Worm (Caenorhabditis elegans): ENCODE results near the gene pgap-1.

The pgap-1 gene

DNA sequence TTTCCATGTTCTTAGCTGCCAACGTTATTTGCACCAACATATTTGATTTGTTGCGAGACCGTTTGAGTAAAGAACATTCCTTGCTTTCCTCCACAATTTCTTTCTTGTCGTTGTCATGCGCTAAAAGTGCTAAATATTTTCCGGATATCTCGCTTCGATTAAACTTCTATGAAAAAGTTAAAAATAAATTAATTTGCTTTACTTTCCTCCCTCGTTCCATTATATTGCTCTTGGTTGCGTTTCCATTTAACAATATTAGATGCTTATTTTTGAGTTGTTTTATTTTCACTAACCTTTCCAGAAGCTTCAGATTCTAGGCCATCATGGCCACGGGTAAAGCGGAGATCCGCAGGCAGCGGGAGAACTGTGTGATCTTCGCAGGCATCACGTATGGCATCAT is at the start of gene pgap-1:
Gene pgap-1 (plus strand): TSS at position 301 of the 400 bp plus-strand sequence.
- TF ChIP-seq pes-1 (GFP tag; IDR thresholded peaks at IDR 0.05) (no peak), B0310.2 (tag; optimal IDR thresholded peaks at IDR 0.05) (no peak), tbx-11 (GFP tag; IDR thresholded peaks at IDR 0.05) (no peak), ama-1 (optimal IDR thresholded peaks at IDR 0.05) (no peak), ets-7 (tag; optimal IDR thresholded peaks at IDR 0.05) (no peak), sea-1 (GFP tag; conservative IDR thresholded peaks at IDR 0.05) (no peak), tra-4 (tag; optimal IDR thresholded peaks at IDR 0.05) (no peak), aly-1 (tag; optimal IDR thresholded peaks at IDR 0.05) (no peak), hnd-1 (tag; optimal IDR thresholded peaks at IDR 0.05) (no peak), ceh-13 (GFP tag; optimal IDR thresholded peaks at IDR 0.05) (no peak), scrt-1 (GFP tag; IDR thresholded peaks at IDR 0.05) (no peak), hmbx-1 (tag; optimal IDR thresholded peaks at IDR 0.05) (no peak), flt-1 (GFP tag; IDR thresholded peaks at IDR 0.05) (no peak), ceh-36 (tag; optimal IDR thresholded peaks at IDR 0.05) (no peak)

DNA sequence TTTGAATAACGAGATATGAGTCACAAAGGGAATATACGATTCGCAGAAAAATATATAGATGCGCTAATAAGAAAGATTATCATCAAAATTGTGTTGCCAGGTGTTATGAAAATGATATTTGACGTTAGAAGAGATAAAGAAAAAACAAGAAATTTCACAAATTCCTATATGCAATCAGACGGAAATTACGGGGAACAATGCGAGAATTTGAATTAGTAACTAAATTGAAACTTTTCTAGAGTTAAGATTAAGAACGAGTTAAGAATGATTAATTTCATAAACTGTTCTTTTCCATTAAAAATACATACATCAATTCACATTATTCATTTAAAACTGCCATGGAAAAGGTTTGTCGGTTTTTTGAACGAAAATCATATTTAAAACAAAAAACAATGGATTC is 45.6 kb upstream of the pgap-1 start, which contains the start of gene clc-6:
Gene clc-6 (minus strand): TSS at position 101 of the 400 bp plus-strand sequence.
- TF ChIP-seq hmg-4 (GFP tag; optimal IDR thresholded peaks at IDR 0.05) = no peak
- no peak for TF ChIP-seq tra-4 (tag; optimal IDR thresholded peaks at IDR 0.05)
- no peak for TF ChIP-seq scrt-1 (GFP tag; IDR thresholded peaks at IDR 0.05)
- TF ChIP-seq sea-1 (GFP tag; conservative IDR thresholded peaks at IDR 0.05) = no peak
- TF ChIP-seq aly-1 (tag; optimal IDR thresholded peaks at IDR 0.05) = no peak
- no peak for TF ChIP-seq ceh-36 (tag; optimal IDR thresholded peaks at IDR 0.05)
- TF ChIP-seq ama-1 (optimal IDR thresholded peaks at IDR 0.05) = no peak
- TF ChIP-seq flt-1 (GFP tag; IDR thresholded peaks at IDR 0.05) = no peak
- no peak for TF ChIP-seq tbx-11 (GFP tag; IDR thresholded peaks at IDR 0.05)
- TF ChIP-seq F13C5.2 (tag; optimal IDR thresholded peaks at IDR 0.05) = no peak
- TF ChIP-seq hmbx-1 (tag; optimal IDR thresholded peaks at IDR 0.05) = no peak
- TF ChIP-seq hnd-1 (tag; optimal IDR thresholded peaks at IDR 0.05) = no peak
- no peak for TF ChIP-seq ets-7 (tag; optimal IDR thresholded peaks at IDR 0.05)
- no peak for TF ChIP-seq pes-1 (GFP tag; IDR thresholded peaks at IDR 0.05)
- TF ChIP-seq ceh-13 (GFP tag; optimal IDR thresholded peaks at IDR 0.05) = no peak
- no peak for TF ChIP-seq tbx-37 (GFP tag; conservative IDR thresholded peaks at IDR 0.05)
- TF ChIP-seq B0310.2 (tag; optimal IDR thresholded peaks at IDR 0.05) = no peak

DNA sequence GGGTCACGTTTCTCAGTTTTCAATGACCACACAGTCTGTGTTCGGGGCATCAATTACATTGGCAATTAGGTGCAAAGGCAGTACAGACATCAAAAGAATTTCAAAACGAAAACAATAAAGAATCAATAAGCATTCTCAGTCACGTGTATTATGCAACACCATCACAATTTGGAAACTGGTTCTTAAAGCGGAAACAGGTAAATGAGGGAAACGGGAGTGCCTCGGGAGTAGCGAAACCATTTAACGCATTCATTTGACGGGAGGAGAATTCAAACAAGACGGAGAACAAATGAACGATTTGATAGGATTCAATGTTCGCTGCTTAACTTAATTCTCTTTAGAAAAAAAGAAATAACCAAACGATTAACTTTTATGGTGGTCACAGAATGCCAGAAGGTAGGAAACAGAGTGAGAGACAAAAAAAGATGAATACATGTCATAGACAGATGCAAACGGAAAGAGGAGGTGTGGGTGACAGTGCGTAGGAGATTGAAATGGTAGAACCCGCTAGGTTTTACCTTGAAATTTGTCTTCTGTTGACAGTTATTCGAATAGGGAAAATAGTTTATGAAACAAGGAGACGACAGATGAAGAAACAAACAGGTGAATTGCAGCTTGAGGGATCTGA is 44.9 kb upstream of the pgap-1 start:
- no peak for TF ChIP-seq aly-1 (tag; optimal IDR thresholded peaks at IDR 0.05)
- TF ChIP-seq ets-7 (tag; optimal IDR thresholded peaks at IDR 0.05) = no peak
- no peak for TF ChIP-seq tra-4 (tag; optimal IDR thresholded peaks at IDR 0.05)
- no peak for TF ChIP-seq ceh-36 (tag; optimal IDR thresholded peaks at IDR 0.05)
- TF ChIP-seq ceh-13 (GFP tag; optimal IDR thresholded peaks at IDR 0.05) = no peak
- TF ChIP-seq flt-1 (GFP tag; IDR thresholded peaks at IDR 0.05) = no peak
- TF ChIP-seq ama-1 (optimal IDR thresholded peaks at IDR 0.05) = no peak
- TF ChIP-seq tbx-11 (GFP tag; IDR thresholded peaks at IDR 0.05) = no peak

DNA sequence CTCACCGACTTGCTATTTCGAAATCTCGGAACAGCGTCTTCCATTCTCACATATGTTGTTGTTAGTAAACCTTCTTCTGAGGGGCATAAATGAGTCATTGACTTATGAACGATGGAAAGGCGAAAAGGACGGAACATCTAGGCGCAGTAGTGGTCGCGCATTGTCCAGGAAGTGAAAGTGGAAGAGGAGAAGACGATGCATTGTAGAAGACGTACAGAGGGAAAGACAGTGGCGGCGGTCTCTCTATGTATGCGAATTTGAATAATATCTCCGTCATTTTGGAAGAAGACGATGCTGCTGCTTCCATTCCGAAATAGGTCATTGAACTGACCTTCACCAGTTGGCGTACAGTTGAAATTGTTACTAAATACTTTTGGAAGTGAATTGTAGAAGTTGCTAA is 43.6 kb upstream of the pgap-1 start:
- no peak for TF ChIP-seq aly-1 (tag; optimal IDR thresholded peaks at IDR 0.05)
- TF ChIP-seq hmbx-1 (tag; optimal IDR thresholded peaks at IDR 0.05) = no peak
- TF ChIP-seq hnd-1 (tag; optimal IDR thresholded peaks at IDR 0.05) = no peak
- no peak for TF ChIP-seq ets-7 (tag; optimal IDR thresholded peaks at IDR 0.05)
- TF ChIP-seq ceh-13 (GFP tag; optimal IDR thresholded peaks at IDR 0.05) = no peak
- TF ChIP-seq B0310.2 (tag; optimal IDR thresholded peaks at IDR 0.05) = no peak
- TF ChIP-seq hmg-4 (GFP tag; optimal IDR thresholded peaks at IDR 0.05) = no peak

DNA sequence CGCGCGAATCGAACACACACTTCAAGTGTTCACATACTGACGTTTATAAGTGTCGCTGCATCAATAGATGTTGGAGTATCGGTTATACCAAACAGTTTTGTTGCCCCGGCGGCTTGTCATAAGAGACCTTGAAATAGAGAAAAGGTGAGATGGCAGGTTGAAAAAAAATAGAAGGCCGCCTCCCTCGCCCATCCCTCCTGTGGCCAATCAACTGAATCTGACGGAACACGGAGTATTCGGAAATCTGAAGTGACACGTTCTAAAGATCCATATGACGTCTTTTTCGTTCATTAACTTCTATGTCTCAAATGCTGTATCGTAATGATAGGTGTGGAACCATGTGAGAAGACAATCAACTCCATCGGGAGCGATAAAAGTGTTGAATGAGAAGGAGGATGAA is 42.2 kb upstream of the pgap-1 start:
- no peak for TF ChIP-seq flt-1 (GFP tag; IDR thresholded peaks at IDR 0.05)
- no peak for TF ChIP-seq aly-1 (tag; optimal IDR thresholded peaks at IDR 0.05)
- no peak for TF ChIP-seq sea-1 (GFP tag; conservative IDR thresholded peaks at IDR 0.05)
- TF ChIP-seq scrt-1 (GFP tag; IDR thresholded peaks at IDR 0.05) = no peak

DNA sequence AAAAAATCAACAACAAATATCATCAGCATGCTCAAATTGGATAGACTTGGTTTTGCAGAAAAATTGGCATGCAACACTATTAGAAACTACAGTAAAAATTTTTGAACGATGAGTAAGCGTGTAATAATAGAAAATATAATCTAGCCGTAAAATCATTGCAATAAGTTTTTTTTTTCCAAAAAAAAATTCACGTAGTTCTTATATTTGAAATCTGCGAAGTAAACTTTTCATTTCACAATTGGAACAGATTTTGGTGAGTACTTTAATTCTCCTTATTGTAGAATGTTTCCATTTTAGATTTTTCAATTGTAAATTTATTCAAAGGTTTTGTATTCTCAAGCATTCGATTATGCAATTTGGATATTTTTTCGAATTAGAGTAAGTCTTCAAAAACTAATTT is 41.4 kb upstream of the pgap-1 start, which contains the start of gene K10D6.3:
Gene K10D6.3 (plus strand): TSS at position 301 of the 400 bp plus-strand sequence.
- no peak for TF ChIP-seq ceh-36 (tag; optimal IDR thresholded peaks at IDR 0.05)
- no peak for TF ChIP-seq tbx-11 (GFP tag; IDR thresholded peaks at IDR 0.05)
- TF ChIP-seq aly-1 (tag; optimal IDR thresholded peaks at IDR 0.05) = no peak
- no peak for TF ChIP-seq hmbx-1 (tag; optimal IDR thresholded peaks at IDR 0.05)
- TF ChIP-seq sea-1 (GFP tag; conservative IDR thresholded peaks at IDR 0.05) = no peak
- TF ChIP-seq tra-4 (tag; optimal IDR thresholded peaks at IDR 0.05) = no peak
- no peak for TF ChIP-seq ama-1 (optimal IDR thresholded peaks at IDR 0.05)
- TF ChIP-seq ets-7 (tag; optimal IDR thresholded peaks at IDR 0.05) = no peak
- no peak for TF ChIP-seq F13C5.2 (tag; optimal IDR thresholded peaks at IDR 0.05)
- no peak for TF ChIP-seq ceh-13 (GFP tag; optimal IDR thresholded peaks at IDR 0.05)
- TF ChIP-seq hmg-4 (GFP tag; optimal IDR thresholded peaks at IDR 0.05) = no peak
- no peak for TF ChIP-seq scrt-1 (GFP tag; IDR thresholded peaks at IDR 0.05)
- TF ChIP-seq hnd-1 (tag; optimal IDR thresholded peaks at IDR 0.05) = no peak
- TF ChIP-seq flt-1 (GFP tag; IDR thresholded peaks at IDR 0.05) = no peak
- TF ChIP-seq tbx-37 (GFP tag; conservative IDR thresholded peaks at IDR 0.05) = no peak
- no peak for TF ChIP-seq pes-1 (GFP tag; IDR thresholded peaks at IDR 0.05)
- no peak for TF ChIP-seq B0310.2 (tag; optimal IDR thresholded peaks at IDR 0.05)

DNA sequence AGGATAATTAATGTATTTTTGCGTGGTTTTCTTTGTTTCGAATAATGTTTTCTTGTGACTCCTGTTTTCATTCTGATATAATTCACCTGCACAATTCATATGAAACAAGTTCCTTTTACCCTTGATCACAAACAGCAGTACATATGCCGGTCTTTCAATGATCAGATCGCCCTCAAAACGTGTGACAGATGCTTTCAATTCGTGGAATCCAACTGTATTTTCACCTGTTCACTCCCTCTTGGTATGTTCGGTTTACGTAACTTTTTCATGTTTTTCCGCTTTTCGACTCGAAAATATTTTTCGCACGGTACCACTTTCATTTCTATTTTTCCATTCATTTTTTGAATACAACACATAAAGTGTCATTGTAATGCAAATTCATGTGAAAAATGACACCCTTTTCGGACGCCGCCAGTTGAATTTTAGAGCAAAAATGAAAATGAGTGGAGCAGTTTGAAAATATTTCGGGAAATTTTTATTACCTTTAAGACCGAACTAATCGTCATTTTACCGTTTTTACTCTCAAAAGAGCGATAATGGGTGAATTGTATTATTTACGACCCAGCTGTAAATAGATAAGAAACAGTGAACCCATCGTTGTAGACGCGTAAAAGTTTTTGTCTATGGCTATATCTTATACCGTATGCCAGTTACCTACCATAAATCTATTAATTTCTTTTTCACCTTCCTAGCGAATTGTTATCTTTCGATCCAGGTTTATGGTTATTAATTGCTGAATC is 39.7 kb upstream of the pgap-1 start, which contains the start of gene K10D6.4:
Gene K10D6.4 (plus strand): TSS at position 100 of the 740 bp plus-strand sequence.
- TF ChIP-seq F13C5.2 (tag; optimal IDR thresholded peaks at IDR 0.05) = no peak
- TF ChIP-seq hmg-4 (GFP tag; optimal IDR thresholded peaks at IDR 0.05) = no peak
- no peak for TF ChIP-seq flt-1 (GFP tag; IDR thresholded peaks at IDR 0.05)
- no peak for TF ChIP-seq ama-1 (optimal IDR thresholded peaks at IDR 0.05)
- no peak for TF ChIP-seq scrt-1 (GFP tag; IDR thresholded peaks at IDR 0.05)
- no peak for TF ChIP-seq B0310.2 (tag; optimal IDR thresholded peaks at IDR 0.05)
- no peak for TF ChIP-seq hnd-1 (tag; optimal IDR thresholded peaks at IDR 0.05)
- no peak for TF ChIP-seq tra-4 (tag; optimal IDR thresholded peaks at IDR 0.05)

Measured in whole organism, early embryonic.